Fruit fly (Drosophila melanogaster) whole organism, embryonic: ENCODE measurements around the gene qm.

Source experiments
- Ada2b ChIP-seq: fragments of 200-800 bp; sonication (Bioruptor generic); IDR thresholded peaks from 2 replicates; pipeline ENCODE4 v1.3.6; 2022; ENCODE audit warnings: missing biosample characterization, missing genetic modification characterization
- Aef1 ChIP-seq: fragments of 200-800 bp; sonication (Bioruptor generic); IDR thresholded peaks from 3 replicates; pipeline ENCODE4 v1.3.6; 2022; ENCODE audit warnings: missing biosample characterization, missing genetic modification characterization
- BEAF-32 ChIP-seq: fragments of 200-800 bp; sonication (Bioruptor generic); optimal IDR thresholded peaks from 3 replicates; lab custom pipeline; 2017; ENCODE audit warnings: missing biosample characterization, missing genetic modification characterization, mild to moderate bottlenecking, moderate library complexity, missing genetic modification reagents
- CG10274 ChIP-seq: fragments of 200-800 bp; sonication (Bioruptor generic); optimal IDR thresholded peaks from 3 replicates; lab custom pipeline; 2017; ENCODE audit warnings: missing biosample characterization, mild to moderate bottlenecking, missing genetic modification characterization
- CG10654 ChIP-seq: fragments of 200-800 bp; sonication (Bioruptor generic); optimal IDR thresholded peaks from 2 replicates; lab custom pipeline; 2016; ENCODE audit warnings: missing biosample characterization, missing genetic modification characterization
- CG12659 ChIP-seq: fragments of 200-800 bp; sonication (Bioruptor generic); optimal IDR thresholded peaks from 3 replicates; lab custom pipeline; 2017; ENCODE audit warnings: mild to moderate bottlenecking, missing biosample characterization, missing genetic modification reagents, missing genetic modification characterization
- CG13296 ChIP-seq: fragments of 200-800 bp; sonication (Bioruptor generic); optimal IDR thresholded peaks from 3 replicates; lab custom pipeline; 2018; ENCODE audit warnings: missing biosample characterization, mild to moderate bottlenecking, missing genetic modification characterization
- CG13894 ChIP-seq: fragments of 200-800 bp; sonication (Bioruptor generic); optimal IDR thresholded peaks from 3 replicates; lab custom pipeline; 2018; ENCODE audit warnings: missing biosample characterization, mild to moderate bottlenecking, missing genetic modification characterization, moderate library complexity
- CG16815 ChIP-seq: fragments of 200-800 bp; sonication (Bioruptor generic); optimal IDR thresholded peaks from 3 replicates; lab custom pipeline; 2017; ENCODE audit warnings: missing biosample characterization, mild to moderate bottlenecking, missing genetic modification characterization
- CG17568 ChIP-seq: fragments of 200-800 bp; sonication (Bioruptor generic); optimal IDR thresholded peaks from 2 replicates; lab custom pipeline; 2018; ENCODE audit warnings: missing biosample characterization, mild to moderate bottlenecking, missing genetic modification characterization, moderate library complexity
- CG2129 ChIP-seq: fragments of 200-800 bp; sonication (Bioruptor generic); IDR thresholded peaks from 2 replicates; pipeline ENCODE4 v1.3.6; 2022; ENCODE audit warnings: missing biosample characterization, missing genetic modification characterization; ENCODE audit not compliant: partially characterized antibody
- CG30403 ChIP-seq: fragments of 200-800 bp; sonication (Bioruptor generic); optimal IDR thresholded peaks from 3 replicates; lab custom pipeline; 2016; ENCODE audit warnings: missing biosample characterization, missing genetic modification characterization
- CG34422 ChIP-seq: fragments of 200-800 bp; sonication (Bioruptor generic); IDR thresholded peaks from 3 replicates; pipeline ENCODE4 v1.3.6; 2022; ENCODE audit warnings: missing biosample characterization, missing genetic modification characterization
- CG4424 ChIP-seq: fragments of 200-800 bp; sonication (Bioruptor generic); optimal IDR thresholded peaks from 3 replicates; lab custom pipeline; 2016; ENCODE audit warnings: missing biosample characterization, missing genetic modification characterization
- CG6765 ChIP-seq: fragments of 200-800 bp; sonication (Bioruptor generic); optimal IDR thresholded peaks from 3 replicates; lab custom pipeline; 2017; ENCODE audit warnings: missing biosample characterization, mild to moderate bottlenecking, missing genetic modification characterization
- CG8944 ChIP-seq: fragments of 200-800 bp; sonication (Bioruptor generic); optimal IDR thresholded peaks from 3 replicates; lab custom pipeline; 2016; ENCODE audit warnings: missing biosample characterization, missing genetic modification characterization
- Dbx ChIP-seq: fragments of 200-800 bp; sonication (Bioruptor generic); IDR thresholded peaks from 3 replicates; pipeline ENCODE4 v1.3.6; 2022; ENCODE audit warnings: missing biosample characterization, missing genetic modification characterization
- Dip3 ChIP-seq: fragments of 200-800 bp; sonication (Bioruptor generic); optimal IDR thresholded peaks from 3 replicates; lab custom pipeline; 2016; ENCODE audit warnings: missing biosample characterization, missing genetic modification characterization
- E2f2 ChIP-seq: fragments of 200-800 bp; sonication (Bioruptor generic); IDR thresholded peaks from 2 replicates; pipeline ENCODE4 v1.3.6; 2022; ENCODE audit warnings: missing biosample characterization, missing genetic modification characterization
- Ets65A ChIP-seq: fragments of 200-800 bp; sonication (Bioruptor generic); peaks from one replicate; lab custom pipeline; 2016; ENCODE audit warnings: missing biosample characterization, missing genetic modification characterization
- Lpt ChIP-seq: fragments of >200 bp; optimal IDR thresholded peaks from 2 replicates; lab custom pipeline; 2018; ENCODE audit warnings: missing biosample characterization, missing genetic modification characterization
- Max ChIP-seq: fragments of 200-800 bp; sonication (Bioruptor generic); optimal IDR thresholded peaks from 2 replicates; lab custom pipeline; 2016; ENCODE audit warnings: missing biosample characterization, mild to moderate bottlenecking, missing genetic modification characterization
- Med ChIP-seq: fragments of 200-800 bp; sonication (Bioruptor generic); peaks from one replicate; lab custom pipeline; 2016; ENCODE audit warnings: missing biosample characterization, missing genetic modification characterization, mild to moderate bottlenecking, inconsistent platforms, moderate library complexity
- Mes4 ChIP-seq: fragments of 200-800 bp; sonication (Bioruptor generic); optimal IDR thresholded peaks from 2 replicates; lab custom pipeline; 2016; ENCODE audit warnings: missing biosample characterization, missing genetic modification characterization
- Oaz ChIP-seq: fragments of 200-800 bp; sonication (Bioruptor generic); IDR thresholded peaks from 2 replicates; pipeline ENCODE4 v1.3.6; 2022; ENCODE audit warnings: missing biosample characterization, missing genetic modification characterization
- Optix ChIP-seq: fragments of 200-800 bp; sonication (Bioruptor generic); IDR thresholded peaks from 3 replicates; pipeline ENCODE4 v1.3.6; 2022; ENCODE audit warnings: missing biosample characterization, missing genetic modification characterization
- Sin3A ChIP-seq: fragments of >200 bp; optimal IDR thresholded peaks from 2 replicates; lab custom pipeline; 2018
- Sox100B ChIP-seq: fragments of 200-800 bp; sonication (Bioruptor generic); optimal IDR thresholded peaks from 3 replicates; lab custom pipeline; 2018; ENCODE audit warnings: missing biosample characterization, mild to moderate bottlenecking, missing genetic modification characterization
- aop ChIP-seq: fragments of 200-800 bp; sonication (Bioruptor generic); IDR thresholded peaks from 2 replicates; pipeline ENCODE4 v1.3.6; 2022; ENCODE audit warnings: missing biosample characterization, missing genetic modification characterization
- bbx ChIP-seq: fragments of 200-800 bp; sonication (Bioruptor generic); IDR thresholded peaks from 2 replicates; pipeline ENCODE4 v1.3.6; 2022; ENCODE audit warnings: missing biosample characterization, missing genetic modification characterization; ENCODE audit not compliant: partially characterized antibody
- bsh ChIP-seq, 2 experiments: fragments of 200-800 bp; sonication (Bioruptor generic); optimal IDR thresholded peaks; 2 replicates each; lab custom pipeline; 2017 to 2018; ENCODE audit warnings: mild to moderate bottlenecking in 2 of 2, missing biosample characterization in 2 of 2, missing genetic modification characterization in 2 of 2, moderate library complexity in 1 of 2
- corto ChIP-seq: fragments of 200-800 bp; sonication (Bioruptor generic); optimal IDR thresholded peaks from 2 replicates; lab custom pipeline; 2016; ENCODE audit warnings: missing biosample characterization, mild to moderate bottlenecking, missing genetic modification characterization, moderate library complexity
- crol ChIP-seq: fragments of 200-800 bp; sonication (Bioruptor generic); IDR thresholded peaks from 2 replicates; pipeline ENCODE4 v1.3.6; 2022; ENCODE audit warnings: missing biosample characterization, missing genetic modification characterization
- dati ChIP-seq: fragments of 200-800 bp; sonication (Bioruptor generic); IDR thresholded peaks from 2 replicates; pipeline ENCODE4 v1.3.6; 2022; ENCODE audit warnings: missing biosample characterization, missing genetic modification characterization
- disco-r ChIP-seq: fragments of 200-800 bp; sonication (Bioruptor generic); optimal IDR thresholded peaks from 2 replicates; lab custom pipeline; 2016; ENCODE audit warnings: missing biosample characterization, missing genetic modification characterization
- dmrt11E ChIP-seq: fragments of 200-800 bp; sonication (Bioruptor generic); optimal IDR thresholded peaks from 3 replicates; lab custom pipeline; 2018; ENCODE audit warnings: missing biosample characterization, mild to moderate bottlenecking, missing genetic modification characterization, moderate library complexity
- dpn ChIP-seq, 2 experiments: fragments of 200-800 bp; sonication (Bioruptor generic); optimal IDR thresholded peaks; 3 replicates each; lab custom pipeline; 2016; ENCODE audit warnings: missing biosample characterization in 2 of 2, missing genetic modification characterization in 2 of 2
- gem ChIP-seq: fragments of 200-800 bp; sonication (Bioruptor generic); optimal IDR thresholded peaks from 2 replicates; lab custom pipeline; 2019; ENCODE audit warnings: missing biosample characterization, mild to moderate bottlenecking, missing genetic modification characterization, moderate library complexity
- jing ChIP-seq: fragments of 200-800 bp; sonication (Bioruptor generic); optimal IDR thresholded peaks from 2 replicates; lab custom pipeline; 2018; ENCODE audit warnings: missing biosample characterization, mild to moderate bottlenecking, missing genetic modification characterization
- klu ChIP-seq: fragments of 200-800 bp; sonication (Bioruptor generic); IDR thresholded peaks from 2 replicates; pipeline ENCODE4 v1.3.6; 2022; ENCODE audit warnings: missing biosample characterization, missing genetic modification characterization
- lmd ChIP-seq: fragments of 200-800 bp; sonication (Bioruptor generic); IDR thresholded peaks from 2 replicates; pipeline ENCODE4 v1.3.6; 2022; ENCODE audit warnings: missing biosample characterization, missing genetic modification characterization
- lov ChIP-seq, 2 experiments: fragments of 200-800 bp in 1 of 2; fragments of >200 bp in 1 of 2; sonication (Bioruptor generic) in 1 of 2; IDR thresholded peaks in 1 of 2; optimal IDR thresholded peaks in 1 of 2; 2 replicates in 1 of 2; 3 replicates in 1 of 2; pipeline versions ENCODE4 v1.3.6 to Lab custom; 2017 to 2022; ENCODE audit warnings: missing biosample characterization in 1 of 2, missing genetic modification characterization in 1 of 2
- mld ChIP-seq: fragments of 200-800 bp; sonication (Bioruptor generic); IDR thresholded peaks from 3 replicates; pipeline ENCODE4 v1.3.6; 2022; ENCODE audit warnings: missing biosample characterization, missing genetic modification characterization; ENCODE audit not compliant: partially characterized antibody
- odd ChIP-seq: fragments of 200-800 bp; sonication (Bioruptor generic); optimal IDR thresholded peaks from 2 replicates; lab custom pipeline; 2017; ENCODE audit warnings: missing biosample characterization, mild to moderate bottlenecking, missing genetic modification characterization
- otp ChIP-seq: fragments of 200-800 bp; sonication (Bioruptor generic); IDR thresholded peaks from 3 replicates; pipeline ENCODE4, ENCODE4 v1.3.6; 2022; ENCODE audit warnings: missing biosample characterization, missing genetic modification characterization
- pita ChIP-seq: fragments of 200-800 bp; sonication (Bioruptor generic); optimal IDR thresholded peaks from 2 replicates; lab custom pipeline; 2017; ENCODE audit warnings: missing biosample characterization, mild to moderate bottlenecking, missing genetic modification characterization
- prd ChIP-seq, 3 experiments: fragments of >200 bp in 2 of 3; fragments of 200-800 bp in 1 of 3; sonication (Bioruptor generic) in 1 of 3; optimal IDR thresholded peaks in 2 of 3; IDR thresholded peaks in 1 of 3; 2 replicates in 2 of 3; 3 replicates in 1 of 3; pipeline versions ENCODE4 v1.3.6 to Lab custom; 2017 to 2022; ENCODE audit warnings: missing biosample characterization in 1 of 3, missing genetic modification characterization in 1 of 3
- shn ChIP-seq: fragments of 200-800 bp; sonication (Bioruptor generic); optimal IDR thresholded peaks from 3 replicates; lab custom pipeline; 2016; ENCODE audit warnings: missing biosample characterization, missing genetic modification characterization
- wdn ChIP-seq: fragments of 200-800 bp; sonication (Bioruptor generic); IDR thresholded peaks from 2 replicates; pipeline ENCODE4 v1.3.6; 2022; ENCODE audit warnings: missing biosample characterization, missing genetic modification characterization
- zen2 ChIP-seq: fragments of 200-800 bp; sonication (Bioruptor generic); IDR thresholded peaks from 3 replicates; pipeline ENCODE4 v1.3.6; 2022; ENCODE audit warnings: missing biosample characterization, missing genetic modification characterization; ENCODE audit not compliant: partially characterized antibody

qm gene

DNA sequence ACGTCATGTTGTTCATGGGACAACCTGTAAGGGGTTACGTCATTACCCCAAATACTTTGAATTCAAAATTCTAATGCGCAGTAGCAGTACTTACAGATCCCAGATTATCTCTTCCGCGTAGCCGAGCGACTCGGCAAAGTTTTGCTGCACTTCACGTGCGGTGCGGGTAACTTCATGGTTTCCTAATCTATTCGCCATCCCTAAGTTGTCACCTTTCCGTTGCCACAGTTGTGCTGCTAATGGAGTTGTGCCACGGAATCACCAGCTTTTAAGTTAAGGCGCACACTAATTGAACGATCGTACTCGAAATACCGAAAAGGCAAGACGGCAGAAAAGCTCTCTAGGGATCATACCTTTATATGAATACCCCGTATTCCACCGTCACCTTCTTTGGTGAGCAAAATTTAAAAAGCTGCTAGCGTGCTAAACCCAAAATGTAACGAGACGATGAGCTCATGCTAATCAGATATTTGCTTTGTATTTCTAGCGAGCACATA, 11.8 kb downstream of the qm start, which contains the start of gene pst (continued):
- peak; percentile 62 for TF ChIP-seq CG17568 (GFP tag; lab: Kevin White, UChicago)
- no peak for TF ChIP-seq prd (optimal IDR thresholded peaks at IDR 0.05; lab: Kevin White, UChicago)
- no peak for TF ChIP-seq prd (GFP tag; IDR thresholded peaks at IDR 0.05; lab: Robert Waterston, UW)
- no peak for TF ChIP-seq corto
- TF ChIP-seq Med (GFP tag; lab: Kevin White, UChicago), result peak; percentile 78
- no peak for TF ChIP-seq dpn (GFP tag; optimal IDR thresholded peaks at IDR 0.05; lab: Kevin White, UChicago)
- no peak for TF ChIP-seq CG2129 (GFP tag; lab: Robert Waterston, UW)
- 0 out of 3 replicates have a peak, but pooled peaks have one; percentile 15 for TF ChIP-seq zen2 (GFP tag; lab: Robert Waterston, UW)
- TF ChIP-seq bsh (GFP tag; optimal IDR thresholded peaks at IDR 0.05; lab: Kevin White, UChicago), result no peak
- peak; percentile 37 for TF ChIP-seq CG10274 (GFP tag; lab: Kevin White, UChicago)
- no peak for TF ChIP-seq CG12659 (GFP tag; lab: Kevin White, UChicago)
- TF ChIP-seq Optix, result no peak; the same call in 2 of the 3 replicates
- TF ChIP-seq wdn (GFP tag; lab: Robert Waterston, UW), result no peak
- no peak for TF ChIP-seq CG10654 (GFP tag; lab: Kevin White, UChicago)
- TF ChIP-seq disco-r (GFP tag; lab: Kevin White, UChicago), result peak; percentile 13
- no peak for TF ChIP-seq klu
- TF ChIP-seq odd, result peak; percentile 32
- TF ChIP-seq Sox100B (GFP tag; lab: Kevin White, UChicago), result no peak
- TF ChIP-seq Oaz (GFP tag; lab: Robert Waterston, UW), result no peak
- peak; percentile 4; the same call in 1 of the 2 replicates for TF ChIP-seq Ada2b
- peak; percentile 39; the same call in 1 of the 3 replicates for TF ChIP-seq otp (GFP tag; lab: Robert Waterston, UW)
- peak; percentile 52; the same call in 1 of the 2 replicates for TF ChIP-seq E2f2 (GFP tag; lab: Robert Waterston, UW)
- no peak for TF ChIP-seq CG4424 (GFP tag; lab: Kevin White, UChicago)
- TF ChIP-seq dati (GFP tag; lab: Robert Waterston, UW), result no peak
- TF ChIP-seq CG30403 (GFP tag; lab: Kevin White, UChicago), result no peak
- no peak for TF ChIP-seq dmrt11E
- peak; percentile 45 for TF ChIP-seq CG13894
- TF ChIP-seq CG13296 (GFP tag; lab: Kevin White, UChicago), result no peak
- no peak for TF ChIP-seq Lpt (GFP tag; lab: Kevin White, UChicago)
- TF ChIP-seq pita (GFP tag; lab: Kevin White, UChicago), result no peak
- TF ChIP-seq lov (optimal IDR thresholded peaks at IDR 0.05; lab: Kevin White, UChicago), result no peak
- TF ChIP-seq lov (GFP tag; IDR thresholded peaks at IDR 0.05; lab: Robert Waterston, UW), result no peak; the same call in 2 of the 3 replicates
- peak; percentile 14; the same call in 2 of the 3 replicates for TF ChIP-seq Dbx (GFP tag; lab: Robert Waterston, UW)
- TF ChIP-seq Aef1 (GFP tag; lab: Robert Waterston, UW), result no peak
- TF ChIP-seq bbx (GFP tag; lab: Robert Waterston, UW), result peak; percentile 69
- no peak for TF ChIP-seq CG34422 (GFP tag; lab: Robert Waterston, UW)
- TF ChIP-seq Ets65A (GFP tag; lab: Kevin White, UChicago), result no peak
- TF ChIP-seq aop (GFP tag; lab: Robert Waterston, UW), result no peak
- no peak for TF ChIP-seq Mes4 (GFP tag; lab: Kevin White, UChicago)
- TF ChIP-seq mld, result 0 out of 3 replicates have a peak, but pooled peaks have one; percentile 35
- TF ChIP-seq CG6765 (GFP tag; lab: Kevin White, UChicago), result peak; percentile 23
- TF ChIP-seq lmd (GFP tag; lab: Robert Waterston, UW), result no peak
- no peak for TF ChIP-seq CG8944
- no peak for TF ChIP-seq BEAF-32 (GFP tag; lab: Kevin White, UChicago)
- TF ChIP-seq Sin3A (lab: Kevin White, UChicago), result no peak
- TF ChIP-seq jing (GFP tag; lab: Kevin White, UChicago), result no peak
- no peak for TF ChIP-seq Max (GFP tag; lab: Kevin White, UChicago)
- TF ChIP-seq gem (tag; lab: Kevin White, UChicago), result no peak
- no peak for TF ChIP-seq Dip3 (GFP tag; lab: Kevin White, UChicago)
- TF ChIP-seq crol (GFP tag; lab: Robert Waterston, UW), result no peak
- no peak for TF ChIP-seq CG16815 (GFP tag; lab: Kevin White, UChicago)
- TF ChIP-seq shn (GFP tag; lab: Kevin White, UChicago), result no peak
